Worm (Caenorhabditis elegans) whole organism, L2 larva: ENCODE measurements around the gene pqn-73.

Source experiments
- C34F6.9 ChIP-seq: fragments of 150-350 bp; optimal IDR thresholded peaks from 2 replicates; lab custom pipeline; 2014; ENCODE audit warnings: missing biosample characterization, missing genetic modification characterization
- F13H6.1 ChIP-seq: sonication (generic microtip); optimal IDR thresholded peaks from 2 replicates; lab custom pipeline; 2016; ENCODE audit warnings: missing genetic modification characterization, missing compliant biosample characterization
- Y55F3AM.14 ChIP-seq: fragments of 200-800 bp; sonication (Bioruptor generic); optimal IDR thresholded peaks from 2 replicates; lab custom pipeline; 2018; ENCODE audit warnings: mild to moderate bottlenecking, missing genetic modification characterization, missing compliant biosample characterization
- ZK546.5 ChIP-seq: sonication (generic microtip); optimal IDR thresholded peaks from 2 replicates; lab custom pipeline; 2017; ENCODE audit warnings: missing biosample characterization, missing genetic modification characterization
- alr-1 ChIP-seq: fragments of 150-350 bp; optimal IDR thresholded peaks from 2 replicates; lab custom pipeline; 2014; ENCODE audit warnings: missing biosample characterization, missing genetic modification characterization
- aly-2 ChIP-seq: fragments of 150-350 bp; optimal IDR thresholded peaks from 2 replicates; lab custom pipeline; 2014; ENCODE audit warnings: missing biosample characterization, missing genetic modification characterization
- ama-1 ChIP-seq: fragments of 150-350 bp; optimal IDR thresholded peaks from 2 replicates; lab custom pipeline; 2018; ENCODE audit warnings: inconsistent platforms
- blmp-1 ChIP-seq: sonication (generic microtip); optimal IDR thresholded peaks from 2 replicates; lab custom pipeline; 2017; ENCODE audit warnings: missing genetic modification characterization, mild to moderate bottlenecking, missing compliant biosample characterization, antibody characterized with exemption, moderate library complexity; ENCODE audit not compliant: insufficient read depth
- ceh-16 ChIP-seq: fragments of 150-350 bp; optimal IDR thresholded peaks from 2 replicates; lab custom pipeline; 2014; ENCODE audit warnings: missing biosample characterization, missing genetic modification characterization
- ceh-82 ChIP-seq: fragments of 150-350 bp; optimal IDR thresholded peaks from 2 replicates; lab custom pipeline; 2014; ENCODE audit warnings: missing biosample characterization, missing genetic modification characterization
- crh-2 ChIP-seq: sonication (generic microtip); optimal IDR thresholded peaks from 2 replicates; lab custom pipeline; 2017; ENCODE audit warnings: missing biosample characterization, missing genetic modification characterization
- dmd-4 ChIP-seq: sonication (generic microtip); optimal IDR thresholded peaks from 2 replicates; lab custom pipeline; 2017; ENCODE audit warnings: missing biosample characterization, missing genetic modification characterization
- elt-1 ChIP-seq: fragments of 150-350 bp; optimal IDR thresholded peaks from 2 replicates; lab custom pipeline; 2014; ENCODE audit warnings: missing biosample characterization, missing genetic modification characterization
- elt-3 ChIP-seq: sonication (generic microtip); optimal IDR thresholded peaks from 2 replicates; lab custom pipeline; 2017; ENCODE audit warnings: missing biosample characterization, missing genetic modification characterization
- fos-1 ChIP-seq: fragments of 150-350 bp; optimal IDR thresholded peaks from 2 replicates; lab custom pipeline; 2014; ENCODE audit warnings: missing biosample characterization, missing genetic modification characterization
- gmeb-1 ChIP-seq: fragments of 150-350 bp; optimal IDR thresholded peaks from 2 replicates; lab custom pipeline; 2014; ENCODE audit warnings: missing biosample characterization, missing genetic modification characterization
- lin-11 ChIP-seq: fragments of 150-350 bp; sonication (generic microtip); optimal IDR thresholded peaks from 2 replicates; lab custom pipeline; 2014; ENCODE audit warnings: missing biosample characterization, missing genetic modification characterization, inconsistent platforms, mixed read lengths
- lin-13 ChIP-seq: fragments of 150-350 bp; optimal IDR thresholded peaks from 2 replicates; lab custom pipeline; 2014; ENCODE audit warnings: missing biosample characterization, missing genetic modification reagents, missing genetic modification characterization
- lin-39 ChIP-seq: fragments of 150-350 bp; optimal IDR thresholded peaks from 2 replicates; lab custom pipeline; 2014; ENCODE audit warnings: missing biosample characterization, missing genetic modification reagents, missing genetic modification characterization
- lsy-2 ChIP-seq, 2 experiments: fragments of 150-350 bp in 1 of 2; sonication (generic microtip) in 1 of 2; optimal IDR thresholded peaks; 2 replicates each; lab custom pipeline; 2014 to 2017; ENCODE audit warnings: missing biosample characterization in 2 of 2, missing genetic modification characterization in 2 of 2
- mab-5 ChIP-seq: fragments of 150-350 bp; optimal IDR thresholded peaks from 2 replicates; lab custom pipeline; 2014; ENCODE audit warnings: missing biosample characterization, missing genetic modification characterization
- mbf-1 ChIP-seq: sonication (generic microtip); optimal IDR thresholded peaks from 2 replicates; lab custom pipeline; 2017; ENCODE audit warnings: missing biosample characterization, missing genetic modification characterization
- nhr-10 ChIP-seq: sonication (generic microtip); optimal IDR thresholded peaks from 2 replicates; lab custom pipeline; 2017; ENCODE audit warnings: missing biosample characterization, missing genetic modification characterization
- nhr-12 ChIP-seq: fragments of 150-350 bp; optimal IDR thresholded peaks from 2 replicates; lab custom pipeline; 2014; ENCODE audit warnings: missing biosample characterization, missing genetic modification characterization
- nhr-129 ChIP-seq: fragments of 150-350 bp; optimal IDR thresholded peaks from 2 replicates; lab custom pipeline; 2014; ENCODE audit warnings: missing biosample characterization, missing genetic modification characterization
- nhr-21 ChIP-seq: fragments of 150-350 bp; optimal IDR thresholded peaks from 2 replicates; lab custom pipeline; 2014; ENCODE audit warnings: missing biosample characterization, missing genetic modification characterization
- nhr-23 ChIP-seq: fragments of 150-350 bp; optimal IDR thresholded peaks from 2 replicates; lab custom pipeline; 2014; ENCODE audit warnings: missing biosample characterization, missing genetic modification reagents, missing genetic modification characterization
- nhr-237 ChIP-seq: fragments of 150-350 bp; optimal IDR thresholded peaks from 2 replicates; lab custom pipeline; 2014; ENCODE audit warnings: missing biosample characterization, missing genetic modification characterization
- nhr-25 ChIP-seq: fragments of 150-350 bp; sonication (generic microtip); optimal IDR thresholded peaks from 3 replicates; lab custom pipeline; 2014; ENCODE audit warnings: missing biosample characterization, missing genetic modification characterization
- nhr-6 ChIP-seq: fragments of 150-350 bp; optimal IDR thresholded peaks from 2 replicates; lab custom pipeline; 2014; ENCODE audit warnings: missing biosample characterization, missing genetic modification characterization
- peb-1 ChIP-seq: fragments of 150-350 bp; optimal IDR thresholded peaks from 2 replicates; lab custom pipeline; 2014; ENCODE audit warnings: missing biosample characterization, missing genetic modification characterization
- sem-4 ChIP-seq: fragments of 150-350 bp; optimal IDR thresholded peaks from 2 replicates; lab custom pipeline; 2014; ENCODE audit warnings: missing biosample characterization, missing genetic modification reagents, missing genetic modification characterization
- skn-1 ChIP-seq: sonication (generic microtip); optimal IDR thresholded peaks from 2 replicates; lab custom pipeline; 2017; ENCODE audit warnings: missing biosample characterization, missing genetic modification characterization
- sma-3 ChIP-seq: sonication (generic microtip); optimal IDR thresholded peaks from 2 replicates; lab custom pipeline; 2016; ENCODE audit warnings: missing genetic modification reagents, missing genetic modification characterization, missing compliant biosample characterization
- sma-9 ChIP-seq, 2 experiments: fragments of 150-350 bp in 1 of 2; sonication (generic microtip) in 1 of 2; optimal IDR thresholded peaks; 2 replicates each; lab custom pipeline; 2014 to 2016; ENCODE audit warnings: missing genetic modification characterization in 2 of 2, mild to moderate bottlenecking in 1 of 2, missing biosample characterization in 1 of 2, missing compliant biosample characterization in 1 of 2, missing genetic modification reagents in 1 of 2, moderate library complexity in 1 of 2
- snpc-4 ChIP-seq: fragments of 150-350 bp; optimal IDR thresholded peaks from 2 replicates; lab custom pipeline; 2014; ENCODE audit warnings: missing biosample characterization, missing genetic modification characterization
- unc-39 ChIP-seq: fragments of 150-350 bp; optimal IDR thresholded peaks from 2 replicates; lab custom pipeline; 2014; ENCODE audit warnings: missing biosample characterization, missing genetic modification characterization
- unc-55 ChIP-seq: fragments of 150-350 bp; sonication (generic microtip); optimal IDR thresholded peaks from 3 replicates; lab custom pipeline; 2014; ENCODE audit warnings: missing biosample characterization, missing genetic modification reagents, missing genetic modification characterization
- unc-62 ChIP-seq: fragments of 150-350 bp; optimal IDR thresholded peaks from 2 replicates; lab custom pipeline; 2014; ENCODE audit warnings: missing biosample characterization, missing genetic modification reagents, missing genetic modification characterization
- zag-1 ChIP-seq: fragments of 150-350 bp; optimal IDR thresholded peaks from 2 replicates; lab custom pipeline; 2014; ENCODE audit warnings: missing biosample characterization, missing genetic modification characterization
- ztf-1 ChIP-seq: fragments of 200-800 bp; sonication (Bioruptor generic); conservative IDR thresholded peaks from 2 replicates; pipeline ENCODE4 v1.3.6; 2022; ENCODE audit warnings: missing genetic modification characterization, missing compliant biosample characterization
- ztf-4 ChIP-seq: fragments of 150-350 bp; optimal IDR thresholded peaks from 2 replicates; lab custom pipeline; 2014; ENCODE audit warnings: missing biosample characterization, missing genetic modification characterization

pqn-73 gene

DNA sequence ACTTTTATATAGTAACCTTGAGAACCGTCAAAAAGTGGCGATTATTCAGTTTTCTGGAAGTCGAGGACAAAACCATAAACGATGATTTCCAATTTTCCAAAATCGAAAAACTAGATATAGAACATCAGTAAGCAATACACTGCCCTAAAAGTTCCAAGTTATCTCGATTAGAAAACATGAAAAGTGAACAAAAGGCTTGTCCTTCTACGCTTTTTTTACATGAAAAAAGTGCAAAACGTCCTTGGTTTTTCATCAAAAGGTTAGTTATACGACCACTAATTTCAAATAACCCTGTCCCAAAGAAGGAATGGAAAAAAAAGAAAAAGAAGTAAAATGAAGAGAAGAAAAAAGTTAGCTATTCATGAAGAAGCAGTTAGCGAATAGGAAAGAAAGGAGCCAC lies 45.4 kb downstream of the pqn-73 start:
- TF ChIP-seq F13H6.1 = no peak
- TF ChIP-seq ZK546.5 (tag; lab: Kevin White, UChicago) = no peak
- TF ChIP-seq nhr-12 (tag; lab: Kevin White, UChicago) = no peak
- TF ChIP-seq skn-1 (tag; lab: Kevin White, UChicago) = no peak
- TF ChIP-seq crh-2 = no peak
- no peak for TF ChIP-seq ztf-4
- TF ChIP-seq snpc-4 (tag; lab: Kevin White, UChicago) = no peak
- TF ChIP-seq nhr-23 = no peak
- TF ChIP-seq unc-55 = no peak
- TF ChIP-seq unc-39 (tag; lab: Kevin White, UChicago) = no peak
- no peak for TF ChIP-seq sem-4
- TF ChIP-seq fos-1 (tag; lab: Kevin White, UChicago) = no peak
- no peak for TF ChIP-seq dmd-4
- TF ChIP-seq Y55F3AM.14 (GFP tag; lab: Kevin White, UChicago) = no peak
- TF ChIP-seq gmeb-1 (tag; lab: Kevin White, UChicago) = no peak
- no peak for TF ChIP-seq lsy-2 (tag; optimal IDR thresholded peaks at IDR 0.05; lab: Kevin White, UChicago)
- no peak for TF ChIP-seq lin-11
- TF ChIP-seq, all 48 proteins: peak for 0

DNA sequence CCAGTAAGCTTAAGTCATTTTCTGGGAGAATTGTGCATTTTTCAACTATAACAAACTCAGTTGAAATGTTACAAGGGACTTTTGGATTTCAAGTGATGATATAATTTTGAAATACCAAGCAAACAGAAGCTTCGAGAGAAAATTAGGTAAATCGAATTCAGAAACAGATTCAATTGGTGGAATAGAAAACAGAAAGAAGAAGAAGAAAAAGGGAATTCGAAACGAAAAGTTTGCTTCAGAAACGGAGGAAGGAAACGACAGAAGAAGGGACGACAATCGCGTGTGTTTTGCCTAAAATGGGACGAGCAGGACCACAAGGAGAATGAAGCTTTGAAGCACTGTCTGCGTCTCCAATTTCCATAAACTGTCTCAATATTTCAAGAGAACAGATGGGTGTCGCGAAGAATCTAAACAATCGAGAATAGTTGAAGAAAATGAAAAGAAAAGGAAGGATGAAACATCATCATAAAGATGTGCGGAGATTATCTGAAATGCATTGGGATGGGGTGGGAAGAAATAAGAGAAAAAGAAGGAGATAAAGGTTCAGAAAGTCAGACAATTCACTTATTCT lies 47.2 kb downstream of the pqn-73 start:
- no peak for TF ChIP-seq elt-1 (tag; lab: Kevin White, UChicago)
- TF ChIP-seq sma-3 = no peak
- no peak for TF ChIP-seq nhr-237
- TF ChIP-seq mab-5 (tag; lab: Kevin White, UChicago) = no peak
- TF ChIP-seq ama-1 = no peak
- no peak for TF ChIP-seq nhr-12 (tag; lab: Kevin White, UChicago)
- no peak for TF ChIP-seq nhr-6 (tag; lab: Kevin White, UChicago)
- no peak for TF ChIP-seq Y55F3AM.14 (GFP tag; lab: Kevin White, UChicago)
- no peak for TF ChIP-seq elt-3
- TF ChIP-seq lin-11 = no peak
- TF ChIP-seq peb-1 = no peak
- no peak for TF ChIP-seq unc-62
- TF ChIP-seq fos-1 (tag; lab: Kevin White, UChicago) = no peak
- no peak for TF ChIP-seq dmd-4
- peak; percentile 28 for TF ChIP-seq zag-1 (tag; lab: Kevin White, UChicago)
- no peak for TF ChIP-seq C34F6.9 (tag; lab: Kevin White, UChicago)
- peak; percentile 29 for TF ChIP-seq sem-4
- no peak for TF ChIP-seq nhr-21 (tag; lab: Kevin White, UChicago)
- TF ChIP-seq lin-39 (tag; lab: Kevin White, UChicago) = no peak
- no peak for TF ChIP-seq crh-2
- no peak for TF ChIP-seq blmp-1 (tag; lab: Kevin White, UChicago)
- no peak for TF ChIP-seq ztf-4
- TF ChIP-seq alr-1 (tag; lab: Kevin White, UChicago) = no peak
- TF ChIP-seq F13H6.1 = peak; percentile 11
- no peak for TF ChIP-seq ceh-82
- TF ChIP-seq nhr-10 (tag; lab: Kevin White, UChicago) = no peak
- no peak for TF ChIP-seq sma-9 (GFP tag; optimal IDR thresholded peaks at IDR 0.05; lab: Kevin White, UChicago)
- TF ChIP-seq sma-9 (tag; optimal IDR thresholded peaks at IDR 0.05; lab: Kevin White, UChicago) = no peak
- TF ChIP-seq gmeb-1 (tag; lab: Kevin White, UChicago) = no peak
- TF ChIP-seq ztf-1 (GFP tag; lab: Robert Waterston, UW) = no peak
- TF ChIP-seq aly-2 = no peak
- TF ChIP-seq lin-13 = no peak
- TF ChIP-seq ZK546.5 (tag; lab: Kevin White, UChicago) = no peak
- peak; percentile 21 for TF ChIP-seq nhr-129
- TF ChIP-seq mbf-1 (tag; lab: Kevin White, UChicago) = no peak
- TF ChIP-seq unc-55 = peak; percentile 70
- TF ChIP-seq nhr-25 = no peak
- TF ChIP-seq lsy-2 (tag; optimal IDR thresholded peaks at IDR 0.05; lab: Kevin White, UChicago) = peak in 1 of 2 experiments; percentile 18

DNA sequence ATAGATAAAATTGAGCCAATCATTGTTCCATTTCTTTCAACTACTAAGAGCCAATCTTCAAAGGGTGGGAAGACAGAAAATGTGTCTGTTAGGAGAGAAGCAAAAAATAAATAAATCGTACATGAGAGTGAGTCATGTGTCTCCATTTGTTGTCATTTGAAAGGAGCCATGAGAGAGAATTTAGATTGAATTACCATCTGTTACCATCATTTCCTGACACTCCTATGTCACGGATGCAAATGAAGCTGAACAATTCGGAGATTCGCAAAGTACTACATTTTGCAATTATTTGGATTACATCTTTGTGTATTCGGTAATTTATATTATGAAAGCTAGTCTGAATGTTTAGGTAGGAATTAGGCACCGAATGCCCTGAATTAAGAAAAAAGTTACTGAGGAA lies 47.9 kb downstream of the pqn-73 start:
- TF ChIP-seq ceh-16 (tag; lab: Kevin White, UChicago) = no peak
- peak; percentile 16 for TF ChIP-seq lin-39 (tag; lab: Kevin White, UChicago)
